Fruit fly (Drosophila melanogaster) whole organism, adult: ENCODE results near the gene RfC3.

ENCODE experiments used
- CG12768 ChIP-seq: fragments of 200-800 bp; sonication (Bioruptor generic); optimal IDR thresholded peaks from 2 replicates; lab custom pipeline; 2017; ENCODE audit warnings: missing biosample characterization, missing genetic modification characterization, mild to moderate bottlenecking, moderate library complexity, missing genetic modification reagents
- CG1620 ChIP-seq: fragments of 200-800 bp; sonication (Bioruptor generic); optimal IDR thresholded peaks from 2 replicates; lab custom pipeline; 2016; ENCODE audit warnings: missing biosample characterization, missing genetic modification characterization
- CG33017 ChIP-seq: fragments of 200-800 bp; sonication (Bioruptor generic); optimal IDR thresholded peaks from 2 replicates; lab custom pipeline; 2018; ENCODE audit warnings: missing biosample characterization, mild to moderate bottlenecking, missing genetic modification characterization, moderate library complexity
- CG7045 ChIP-seq: fragments of 200-800 bp; sonication (Bioruptor generic); optimal IDR thresholded peaks from 2 replicates; lab custom pipeline; 2017; ENCODE audit warnings: missing biosample characterization, mild to moderate bottlenecking, missing genetic modification characterization
- Mnt ChIP-seq: fragments of 200-800 bp; sonication (Bioruptor generic); optimal IDR thresholded peaks from 2 replicates; lab custom pipeline; 2016; ENCODE audit warnings: missing biosample characterization, mild to moderate bottlenecking, missing genetic modification characterization
- cnc ChIP-seq, 2 experiments: fragments of >200 bp; optimal IDR thresholded peaks; 2 replicates each; lab custom pipeline; 2017
- kay ChIP-seq: fragments of 200-800 bp; sonication (Bioruptor generic); peaks from one replicate; lab custom pipeline; 2016; ENCODE audit warnings: missing biosample characterization, missing genetic modification characterization, borderline replicate concordance
- ovo ChIP-seq: fragments of 200-800 bp; sonication (Bioruptor generic); optimal IDR thresholded peaks from 2 replicates; lab custom pipeline; 2016; ENCODE audit warnings: missing biosample characterization, missing genetic modification characterization
- toe ChIP-seq: fragments of 200-800 bp; sonication (Bioruptor generic); optimal IDR thresholded peaks from 2 replicates; lab custom pipeline; 2016; ENCODE audit warnings: missing biosample characterization, missing genetic modification characterization

dm6 chr2L:10376276-10376675 lies 42.7 kb upstream of the RfC3 start:
- TF ChIP-seq toe (GFP tag; lab: Kevin White, UChicago) (no peak), ovo (GFP tag; lab: Kevin White, UChicago) (no peak), CG33017 (tag; lab: Kevin White, UChicago) (no peak), CG1620 (GFP tag; lab: Kevin White, UChicago) (no peak), cnc (optimal IDR thresholded peaks at IDR 0.05; lab: Kevin White, UChicago) (no peak), kay (no peak), Mnt (no peak), CG7045 (no peak), CG12768 (GFP tag; lab: Kevin White, UChicago) (no peak)
